Worm (Caenorhabditis elegans) whole organism, L3 larva: ENCODE data around the gene C05E11.7.

Experiments used
- ama-1 ChIP-seq: fragments of 150-350 bp; optimal IDR thresholded peaks from 2 replicates; lab custom pipeline; 2018
- elt-2 ChIP-seq: sonication (generic microtip); optimal IDR thresholded peaks from 2 replicates; lab custom pipeline; 2016; ENCODE audit warnings: missing genetic modification reagents, mild to moderate bottlenecking, missing genetic modification characterization, missing compliant biosample characterization
- mdl-1 ChIP-seq: fragments of 150-350 bp; optimal IDR thresholded peaks from 2 replicates; lab custom pipeline; 2014; ENCODE audit warnings: missing biosample characterization, missing genetic modification characterization
- nhr-237 ChIP-seq: fragments of 150-350 bp; optimal IDR thresholded peaks from 2 replicates; lab custom pipeline; 2014; ENCODE audit warnings: missing biosample characterization, missing genetic modification characterization
- snpc-4 ChIP-seq: fragments of 150-350 bp; optimal IDR thresholded peaks from 2 replicates; lab custom pipeline; 2014; ENCODE audit warnings: missing biosample characterization, missing genetic modification characterization
- tbx-2 ChIP-seq: sonication (generic microtip); optimal IDR thresholded peaks from 2 replicates; lab custom pipeline; 2016; ENCODE audit warnings: mild to moderate bottlenecking, missing genetic modification characterization, missing compliant biosample characterization

DNA sequence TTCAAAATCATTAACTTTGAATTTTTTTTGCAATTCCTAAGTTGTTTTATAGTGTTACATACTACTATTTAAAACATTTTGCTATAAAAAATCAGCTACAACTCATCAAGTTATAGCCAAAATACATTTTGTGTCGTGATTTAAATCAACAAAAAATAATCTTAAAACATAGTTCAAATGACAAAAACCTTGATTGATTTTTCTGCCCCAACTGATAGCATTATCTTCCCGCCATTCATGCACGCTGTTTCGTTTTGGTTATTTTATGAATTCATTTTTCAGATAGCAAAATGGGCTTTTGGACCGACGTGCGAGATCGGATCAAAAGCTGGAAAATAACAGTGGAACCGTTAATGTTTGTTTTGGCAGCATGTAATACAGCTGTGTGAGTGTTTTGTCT is 46.6 kb upstream of the C05E11.7 start, which contains the start of gene slcr-46.1:
- TF ChIP-seq ama-1 (lab: Kevin White, UChicago) (no peak), nhr-237 (tag; lab: Kevin White, UChicago) (no peak), snpc-4 (tag; lab: Kevin White, UChicago) (no peak), mdl-1 (tag; lab: Kevin White, UChicago) (no peak), tbx-2 (no peak), elt-2 (tag; lab: Kevin White, UChicago) (peak; percentile 56)
